Fruit fly (Drosophila melanogaster) whole organism, embryonic: ENCODE measurements around the gene CG14194.

Source experiments
- CG7987 ChIP-seq: fragments of 200-800 bp; sonication (Bioruptor generic); optimal IDR thresholded peaks from 2 replicates; lab custom pipeline; 2018; ENCODE audit warnings: missing biosample characterization, mild to moderate bottlenecking, missing genetic modification characterization, moderate library complexity
- Hr39 ChIP-seq: fragments of >200 bp; optimal IDR thresholded peaks from 2 replicates; lab custom pipeline; 2017
- kah ChIP-seq: fragments of 200-800 bp; sonication (Bioruptor generic); optimal IDR thresholded peaks from 2 replicates; lab custom pipeline; 2018; ENCODE audit warnings: missing biosample characterization, mild to moderate bottlenecking, missing genetic modification characterization
- ro ChIP-seq: fragments of 200-800 bp; sonication (Bioruptor generic); IDR thresholded peaks from 2 replicates; pipeline ENCODE4 v1.3.6; 2022; ENCODE audit warnings: missing biosample characterization, missing genetic modification characterization

- TF ChIP-seq CG7987 (peak; percentile 39), kah (GFP tag; lab: Kevin White, UChicago) (peak; percentile 55), Hr39 (lab: Kevin White, UChicago) (no peak), ro (GFP tag; lab: Robert Waterston, UW) (peak; percentile 57)
These were observed 37.4 kb upstream of the CG14194 start for dm6 chrX:19155922-19156437.
